Worm (Caenorhabditis elegans): Measurements from ENCODE around the gene T28H10.2.

T28H10.2 gene

DNA sequence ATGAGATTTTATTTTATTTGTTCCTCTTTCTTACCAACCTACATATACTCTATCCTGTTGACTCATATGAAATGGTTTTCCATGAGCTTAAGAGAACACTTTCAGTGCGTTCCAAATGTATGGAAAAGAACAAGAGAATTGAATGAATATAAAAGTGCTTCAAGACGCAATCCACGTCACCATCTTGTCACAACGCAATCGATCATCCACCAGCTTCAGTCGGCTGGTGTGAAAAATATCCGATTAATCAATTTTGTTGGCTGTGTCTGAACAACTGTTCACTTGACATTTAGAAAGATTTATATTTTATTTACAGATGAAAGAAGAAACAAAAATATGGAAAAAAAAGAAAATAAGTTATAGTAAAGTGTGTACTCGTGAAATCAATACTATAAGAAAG is 10.6 kb upstream of the T28H10.2 start:
- peak in 1 of 2 experiments; percentile 89 for TF ChIP-seq daf-16 (GFP tag; optimal IDR thresholded peaks at IDR 0.05)
- no peak for TF ChIP-seq daf-16 (tag; optimal IDR thresholded peaks at IDR 0.05)
- peak in 1 of 2 experiments; percentile 82 for TF ChIP-seq unc-62 (GFP tag; optimal IDR thresholded peaks at IDR 0.05 in 1 of 2)
- no peak for TF ChIP-seq unc-62 (tag; optimal IDR thresholded peaks at IDR 0.05)
- TF ChIP-seq sdz-12 (GFP tag; optimal IDR thresholded peaks at IDR 0.05) = no peak
- peak; percentile 5 for TF ChIP-seq hlh-11 (tag; optimal IDR thresholded peaks at IDR 0.05)

ce11 chrV:12518770-12519169 is 6.0 kb upstream of the T28H10.2 start:
- TF ChIP-seq hlh-11 (tag; optimal IDR thresholded peaks at IDR 0.05) (peak; percentile 67), nhr-11 (tag; optimal IDR thresholded peaks at IDR 0.05) (peak; percentile 82), hmg-1.1 (GFP tag; IDR thresholded peaks at IDR 0.05) (0 out of 2 replicates have a peak, but pooled peaks have one; percentile 28), hlh-30 (tag; optimal IDR thresholded peaks at IDR 0.05; ENCODE audit: insufficient read depth) (peak; percentile 21), daf-16 (GFP tag; optimal IDR thresholded peaks at IDR 0.05) (peak in 1 of 2 experiments; percentile 93), daf-16 (tag; optimal IDR thresholded peaks at IDR 0.05) (no peak), nhr-6 (tag; optimal IDR thresholded peaks at IDR 0.05) (no peak), hif-1 (tag; optimal IDR thresholded peaks at IDR 0.05) (peak in 1 of 2 experiments; percentile 0), lir-3 (tag; optimal IDR thresholded peaks at IDR 0.05) (no peak)

DNA sequence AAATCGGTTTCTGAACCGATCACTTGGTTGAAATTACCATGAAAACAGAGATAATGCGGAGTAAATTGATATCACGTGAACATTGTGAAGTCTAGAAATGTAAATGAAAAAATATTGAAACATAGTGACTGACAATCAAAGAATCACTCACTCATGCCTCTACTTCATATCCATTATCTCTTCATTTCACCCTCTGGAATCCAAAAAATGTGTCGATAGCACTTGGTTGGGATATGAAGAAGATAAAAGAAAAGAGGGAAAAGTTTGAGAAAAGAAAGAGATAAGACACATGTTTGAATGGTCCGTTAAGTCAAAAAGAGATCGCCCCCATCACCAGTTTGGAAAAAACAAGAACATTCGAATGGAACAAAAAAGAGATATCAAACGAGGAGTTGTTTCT is 5.0 kb upstream of the T28H10.2 start:
- TF ChIP-seq hlh-11 (tag; optimal IDR thresholded peaks at IDR 0.05) (peak; percentile 7), skn-1 (tag; optimal IDR thresholded peaks at IDR 0.05) (no peak), lin-39 (tag; optimal IDR thresholded peaks at IDR 0.05) (no peak), madf-5 (GFP tag; IDR thresholded peaks at IDR 0.05) (no peak), ceh-62 (tag; optimal IDR thresholded peaks at IDR 0.05) (no peak), R02D3.7 (tag; optimal IDR thresholded peaks at IDR 0.05) (no peak), unc-62 (GFP tag; optimal IDR thresholded peaks at IDR 0.05 in 1 of 2) (peak in 1 of 2 experiments; percentile 78), unc-62 (tag; optimal IDR thresholded peaks at IDR 0.05) (no peak), rbr-2 (tag; optimal IDR thresholded peaks at IDR 0.05) (no peak), Y48G9A.11 (GFP tag; IDR thresholded peaks at IDR 0.05) (no peak), hlh-30 (tag; optimal IDR thresholded peaks at IDR 0.05; ENCODE audit: insufficient read depth) (no peak), lsy-2 (tag; optimal IDR thresholded peaks at IDR 0.05) (no peak), ceh-28 (tag; optimal IDR thresholded peaks at IDR 0.05) (no peak), nhr-41 (GFP tag; IDR thresholded peaks at IDR 0.05) (no peak), daf-16 (GFP tag; optimal IDR thresholded peaks at IDR 0.05) (peak in 1 of 2 experiments; percentile 14), daf-16 (tag; optimal IDR thresholded peaks at IDR 0.05) (no peak), nhr-10 (tag; optimal IDR thresholded peaks at IDR 0.05) (no peak), zip-2 (tag; optimal IDR thresholded peaks at IDR 0.05) (no peak), dpl-1 (GFP tag; optimal IDR thresholded peaks at IDR 0.05) (no peak), fos-1 (tag; optimal IDR thresholded peaks at IDR 0.05) (no peak), nhr-25 (tag; optimal IDR thresholded peaks at IDR 0.05; ENCODE audit: borderline replicate concordance, insufficient read depth) (no peak), dve-1 (tag; optimal IDR thresholded peaks at IDR 0.05; ENCODE audit: insufficient read depth) (no peak), nhr-11 (tag; optimal IDR thresholded peaks at IDR 0.05) (peak; percentile 38), snpc-4 (tag; optimal IDR thresholded peaks at IDR 0.05) (no peak), ceh-44 (GFP tag; IDR thresholded peaks at IDR 0.05) (no peak), hif-1 (tag; optimal IDR thresholded peaks at IDR 0.05) (no peak), mdt-29 (GFP tag; IDR thresholded peaks at IDR 0.05) (no peak), nhr-48 (tag; optimal IDR thresholded peaks at IDR 0.05) (no peak), zip-11 (GFP tag; IDR thresholded peaks at IDR 0.05) (no peak), daf-8 (GFP tag; IDR thresholded peaks at IDR 0.05) (no peak)

DNA sequence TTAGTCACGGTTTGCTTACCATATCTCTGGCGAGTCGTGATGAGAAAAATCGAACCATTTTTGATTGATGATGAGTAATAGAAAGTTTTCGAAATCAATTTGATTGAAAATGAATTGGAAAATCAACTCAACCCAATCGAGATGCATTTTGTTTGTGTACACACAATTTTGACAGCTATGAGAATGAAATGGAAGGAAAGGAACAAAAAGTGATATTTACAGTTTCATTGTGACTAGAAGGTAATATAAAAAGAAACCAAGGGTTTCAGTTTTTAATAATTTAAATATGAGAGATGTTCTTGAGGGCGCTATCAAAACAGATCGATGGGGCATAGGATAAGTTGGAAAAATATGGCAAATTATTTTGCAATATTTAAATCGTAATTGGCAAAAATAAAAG is 4.4 kb upstream of the T28H10.2 start, which contains the start of gene cal-1:
cal-1 (minus strand) TSS at position 101 of the 400 bp plus-strand sequence.
- TF ChIP-seq lin-13 (GFP tag; optimal IDR thresholded peaks at IDR 0.05) (no peak), unc-62 (GFP tag; optimal IDR thresholded peaks at IDR 0.05 in 1 of 2) (no peak), unc-62 (tag; optimal IDR thresholded peaks at IDR 0.05) (no peak), cey-2 (tag; optimal IDR thresholded peaks at IDR 0.05; ENCODE audit: borderline replicate concordance, insufficient read depth) (no peak), nhr-42 (GFP tag; IDR thresholded peaks at IDR 0.05) (no peak), F26F4.8 (GFP tag; conservative IDR thresholded peaks at IDR 0.05) (no peak), ceh-32 (tag; optimal IDR thresholded peaks at IDR 0.05; ENCODE audit: poor library complexity) (no peak), F44E2.7 (GFP tag; IDR thresholded peaks at IDR 0.05) (no peak), mes-2 (tag; optimal IDR thresholded peaks at IDR 0.05; ENCODE audit: poor library complexity, severe bottlenecking) (no peak), dmd-6 (GFP tag; IDR thresholded peaks at IDR 0.05) (no peak)

Data from whole organism, L4 larva.